Fruit fly (Drosophila melanogaster) whole organism, embryonic: ENCODE data around the gene CG32075.
A peak's percentile ranks its signal among the peaks of the same experiment; 100 is the strongest.

Experiments
- ATbp ChIP-seq: fragments of 200-800 bp; sonication (Bioruptor generic); optimal IDR thresholded peaks from 2 replicates; lab custom pipeline; 2017; ENCODE audit warnings: missing biosample characterization, mild to moderate bottlenecking, missing genetic modification characterization, missing genetic modification reagents
- BtbVII ChIP-seq: fragments of 200-800 bp; sonication (Bioruptor generic); optimal IDR thresholded peaks from 3 replicates; lab custom pipeline; 2017; ENCODE audit warnings: missing biosample characterization, mild to moderate bottlenecking, missing genetic modification characterization
- CG10267 ChIP-seq: fragments of 200-800 bp; sonication (Bioruptor generic); optimal IDR thresholded peaks from 2 replicates; lab custom pipeline; 2018; ENCODE audit warnings: missing biosample characterization, mild to moderate bottlenecking, missing genetic modification characterization, moderate library complexity
- CG10274 ChIP-seq: fragments of 200-800 bp; sonication (Bioruptor generic); optimal IDR thresholded peaks from 3 replicates; lab custom pipeline; 2017; ENCODE audit warnings: missing biosample characterization, mild to moderate bottlenecking, missing genetic modification characterization
- CG10565 ChIP-seq: fragments of 200-800 bp; sonication (Bioruptor generic); optimal IDR thresholded peaks from 3 replicates; lab custom pipeline; 2016; ENCODE audit warnings: missing biosample characterization, mild to moderate bottlenecking, missing genetic modification characterization
- CG10959 ChIP-seq: fragments of 200-800 bp; sonication (Bioruptor generic); IDR thresholded peaks from 2 replicates; pipeline ENCODE4 v1.3.6; 2022; ENCODE audit warnings: missing biosample characterization, missing genetic modification characterization
- CG11695 ChIP-seq: fragments of 200-800 bp; sonication (Bioruptor generic); IDR thresholded peaks from 3 replicates; pipeline ENCODE4 v1.3.6; 2022; ENCODE audit warnings: missing biosample characterization, missing genetic modification characterization
- CG13296 ChIP-seq: fragments of 200-800 bp; sonication (Bioruptor generic); optimal IDR thresholded peaks from 3 replicates; lab custom pipeline; 2018; ENCODE audit warnings: missing biosample characterization, mild to moderate bottlenecking, missing genetic modification characterization
- CG17186 ChIP-seq: fragments of 200-800 bp; sonication (Bioruptor generic); optimal IDR thresholded peaks from 3 replicates; lab custom pipeline; 2017; ENCODE audit warnings: missing biosample characterization, missing genetic modification reagents, missing genetic modification characterization
- CG17385 ChIP-seq: fragments of 200-800 bp; sonication (Bioruptor generic); optimal IDR thresholded peaks from 3 replicates; lab custom pipeline; 2018; ENCODE audit warnings: missing biosample characterization, mild to moderate bottlenecking, missing genetic modification characterization
- CG17829 ChIP-seq: fragments of 200-800 bp; optimal IDR thresholded peaks from 2 replicates; lab custom pipeline; 2019; ENCODE audit warnings: missing biosample characterization, mild to moderate bottlenecking, missing genetic modification characterization, moderate library complexity
- CG2875 ChIP-seq: fragments of 200-800 bp; sonication (Bioruptor generic); optimal IDR thresholded peaks from 2 replicates; lab custom pipeline; 2017; ENCODE audit warnings: missing biosample characterization, mild to moderate bottlenecking, missing genetic modification characterization, missing genetic modification reagents
- CG33213 ChIP-seq: fragments of 200-800 bp; sonication (Bioruptor generic); optimal IDR thresholded peaks from 3 replicates; lab custom pipeline; 2016; ENCODE audit warnings: missing biosample characterization, missing genetic modification characterization
- CG6765 ChIP-seq: fragments of 200-800 bp; sonication (Bioruptor generic); optimal IDR thresholded peaks from 3 replicates; lab custom pipeline; 2017; ENCODE audit warnings: missing biosample characterization, mild to moderate bottlenecking, missing genetic modification characterization
- CG7357 ChIP-seq: fragments of 200-800 bp; sonication (Bioruptor generic); IDR thresholded peaks from 3 replicates; pipeline ENCODE4 v1.3.6; 2022; ENCODE audit warnings: missing biosample characterization, missing genetic modification characterization
- CG7745 ChIP-seq: fragments of 200-800 bp; sonication (Bioruptor generic); optimal IDR thresholded peaks from 2 replicates; lab custom pipeline; 2018; ENCODE audit warnings: missing biosample characterization, mild to moderate bottlenecking, missing genetic modification characterization, moderate library complexity
- CG8089 ChIP-seq: fragments of 200-800 bp; sonication (Bioruptor generic); optimal IDR thresholded peaks from 3 replicates; lab custom pipeline; 2016; ENCODE audit warnings: missing biosample characterization, missing genetic modification characterization
- CG8359 ChIP-seq: fragments of 200-800 bp; sonication (Bioruptor generic); optimal IDR thresholded peaks from 2 replicates; lab custom pipeline; 2017; ENCODE audit warnings: missing biosample characterization, mild to moderate bottlenecking, missing genetic modification characterization, borderline replicate concordance
- CG8765 ChIP-seq: fragments of 200-800 bp; sonication (Bioruptor generic); IDR thresholded peaks from 2 replicates; pipeline ENCODE4 v1.3.6; 2022; ENCODE audit warnings: missing biosample characterization, missing genetic modification characterization
- Deaf1 ChIP-seq: fragments of 200-800 bp; optimal IDR thresholded peaks from 3 replicates; lab custom pipeline; 2019; ENCODE audit warnings: missing biosample characterization, mild to moderate bottlenecking, missing genetic modification characterization, moderate library complexity
- Ets65A ChIP-seq: fragments of 200-800 bp; sonication (Bioruptor generic); peaks from one replicate; lab custom pipeline; 2016; ENCODE audit warnings: missing biosample characterization, missing genetic modification characterization
- Fer3 ChIP-seq: fragments of 200-800 bp; sonication (Bioruptor generic); optimal IDR thresholded peaks from 2 replicates; lab custom pipeline; 2018; ENCODE audit warnings: missing biosample characterization, mild to moderate bottlenecking, missing genetic modification characterization, moderate library complexity
- Hand ChIP-seq: fragments of 200-800 bp; sonication (Bioruptor generic); optimal IDR thresholded peaks from 2 replicates; lab custom pipeline; 2017; ENCODE audit warnings: mild to moderate bottlenecking, missing biosample characterization, missing genetic modification reagents, missing genetic modification characterization
- Lim3 ChIP-seq: fragments of 200-800 bp; sonication (Bioruptor generic); IDR thresholded peaks from 2 replicates; pipeline ENCODE4 v1.3.6; 2022; ENCODE audit warnings: missing biosample characterization, missing genetic modification characterization
- Rx ChIP-seq: fragments of 200-800 bp; sonication (Bioruptor generic); IDR thresholded peaks from 2 replicates; pipeline ENCODE4 v1.3.6; 2022; ENCODE audit warnings: missing biosample characterization, missing genetic modification characterization
- Sox100B ChIP-seq: fragments of 200-800 bp; sonication (Bioruptor generic); optimal IDR thresholded peaks from 3 replicates; lab custom pipeline; 2018; ENCODE audit warnings: missing biosample characterization, mild to moderate bottlenecking, missing genetic modification characterization
- Sox102F ChIP-seq: fragments of 200-800 bp; sonication (Bioruptor generic); optimal IDR thresholded peaks from 2 replicates; lab custom pipeline; 2018; ENCODE audit warnings: missing biosample characterization, mild to moderate bottlenecking, missing genetic modification characterization, moderate library complexity
- az2 ChIP-seq: fragments of 200-800 bp; sonication (Bioruptor generic); optimal IDR thresholded peaks from 3 replicates; lab custom pipeline; 2016; ENCODE audit warnings: missing biosample characterization, missing genetic modification characterization
- chinmo ChIP-seq: fragments of 200-800 bp; sonication (Bioruptor generic); IDR thresholded peaks from 4 replicates; pipeline ENCODE4 v1.3.6; 2022; ENCODE audit warnings: missing biosample characterization, missing genetic modification characterization; ENCODE audit not compliant: partially characterized antibody
- crp ChIP-seq, 2 experiments: fragments of 200-800 bp; sonication (Bioruptor generic); optimal IDR thresholded peaks; 2 replicates in 1 of 2; 3 replicates in 1 of 2; lab custom pipeline; 2017; ENCODE audit warnings: missing biosample characterization in 2 of 2, missing genetic modification characterization in 2 of 2, mild to moderate bottlenecking in 1 of 2, moderate library complexity in 1 of 2
- cwo ChIP-seq: fragments of 200-800 bp; sonication (Bioruptor generic); optimal IDR thresholded peaks from 3 replicates; lab custom pipeline; 2017; ENCODE audit warnings: missing biosample characterization, missing genetic modification characterization, mild to moderate bottlenecking, moderate library complexity, missing genetic modification reagents
- dati ChIP-seq: fragments of 200-800 bp; sonication (Bioruptor generic); IDR thresholded peaks from 2 replicates; pipeline ENCODE4 v1.3.6; 2022; ENCODE audit warnings: missing biosample characterization, missing genetic modification characterization
- dysf ChIP-seq: fragments of 200-800 bp; sonication (Bioruptor generic); IDR thresholded peaks from 3 replicates; pipeline ENCODE4 v1.3.6; 2022; ENCODE audit warnings: missing biosample characterization, missing genetic modification characterization
- her ChIP-seq: fragments of 200-800 bp; sonication (Bioruptor generic); optimal IDR thresholded peaks from 2 replicates; lab custom pipeline; 2016; ENCODE audit warnings: missing biosample characterization, missing genetic modification characterization
- ind ChIP-seq: fragments of 200-800 bp; sonication (Bioruptor generic); optimal IDR thresholded peaks from 3 replicates; lab custom pipeline; 2016; ENCODE audit warnings: missing biosample characterization, missing genetic modification characterization
- onecut ChIP-seq: fragments of 200-800 bp; sonication (Bioruptor generic); IDR thresholded peaks from 2 replicates; pipeline ENCODE4 v1.3.6; 2022; ENCODE audit warnings: missing biosample characterization, missing genetic modification characterization
- org-1 ChIP-seq: fragments of 200-800 bp; sonication (Bioruptor generic); optimal IDR thresholded peaks from 2 replicates; lab custom pipeline; 2017; ENCODE audit warnings: missing biosample characterization, missing genetic modification characterization
- pb ChIP-seq: fragments of 200-800 bp; sonication (Bioruptor generic); optimal IDR thresholded peaks from 3 replicates; lab custom pipeline; 2016; ENCODE audit warnings: missing biosample characterization, missing genetic modification characterization
- phol ChIP-seq: fragments of 200-800 bp; sonication (Bioruptor generic); optimal IDR thresholded peaks from 3 replicates; lab custom pipeline; 2018; ENCODE audit warnings: missing biosample characterization, mild to moderate bottlenecking, missing genetic modification characterization, moderate library complexity
- prd ChIP-seq, 3 experiments: fragments of >200 bp in 2 of 3; fragments of 200-800 bp in 1 of 3; sonication (Bioruptor generic) in 1 of 3; optimal IDR thresholded peaks in 2 of 3; IDR thresholded peaks in 1 of 3; 2 replicates in 2 of 3; 3 replicates in 1 of 3; pipeline versions ENCODE4 v1.3.6 to Lab custom; 2017 to 2022; ENCODE audit warnings: missing biosample characterization in 1 of 3, missing genetic modification characterization in 1 of 3
- psq ChIP-seq: fragments of 200-800 bp; sonication (Bioruptor generic); optimal IDR thresholded peaks from 2 replicates; lab custom pipeline; 2017; ENCODE audit warnings: missing biosample characterization, missing genetic modification characterization
- ro ChIP-seq: fragments of 200-800 bp; sonication (Bioruptor generic); IDR thresholded peaks from 2 replicates; pipeline ENCODE4 v1.3.6; 2022; ENCODE audit warnings: missing biosample characterization, missing genetic modification characterization
- schlank ChIP-seq: fragments of 200-800 bp; sonication (Bioruptor generic); optimal IDR thresholded peaks from 2 replicates; lab custom pipeline; 2018; ENCODE audit warnings: missing biosample characterization, mild to moderate bottlenecking, missing genetic modification characterization
- sens ChIP-seq: fragments of 200-800 bp; sonication (Bioruptor generic); peaks from one replicate; lab custom pipeline; 2016; ENCODE audit warnings: missing biosample characterization, missing genetic modification characterization
- sim ChIP-seq: fragments of 200-800 bp; sonication (Bioruptor generic); IDR thresholded peaks from 2 replicates; pipeline ENCODE4 v1.3.6; 2022; ENCODE audit warnings: missing biosample characterization, missing genetic modification characterization
- tio ChIP-seq: fragments of 200-800 bp; sonication (Bioruptor generic); optimal IDR thresholded peaks from 2 replicates; lab custom pipeline; 2017; ENCODE audit warnings: missing biosample characterization, missing genetic modification characterization, inconsistent platforms
- trem ChIP-seq: fragments of 200-800 bp; optimal IDR thresholded peaks from 3 replicates; lab custom pipeline; 2019; ENCODE audit warnings: missing biosample characterization, mild to moderate bottlenecking, missing genetic modification characterization, moderate library complexity
- unc-4 ChIP-seq: fragments of 200-800 bp; sonication (Bioruptor generic); IDR thresholded peaks from 2 replicates; pipeline ENCODE4 v1.3.6; 2022; ENCODE audit warnings: missing biosample characterization, missing genetic modification characterization; ENCODE audit not compliant: partially characterized antibody

Gene CG32075

dm6 chr3L:11094279-11094678 lies 29.5 kb upstream of the CG32075 start:
- TF ChIP-seq sens (GFP tag; lab: Kevin White, UChicago) (peak; percentile 57), BtbVII (GFP tag; lab: Kevin White, UChicago) (no peak), Ets65A (no peak)

dm6 chr3L:11093046-11093520 lies 28.3 kb upstream of the CG32075 start, which contains the start of gene JIL-1:
TSS of gene JIL-1 (minus strand) at chr3L:11093193.
- TF ChIP-seq CG2875 (no peak), CG8765 (GFP tag; lab: Robert Waterston, UW) (no peak), CG10274 (GFP tag; lab: Kevin White, UChicago) (no peak), CG13296 (peak; percentile 47), chinmo (GFP tag; lab: Robert Waterston, UW) (peak; percentile 67; the same call in 2 of the 4 replicates), CG7745 (tag; lab: Kevin White, UChicago) (no peak), CG11695 (GFP tag; lab: Robert Waterston, UW) (0 out of 3 replicates have a peak, but pooled peaks have one; percentile 30), sim (GFP tag; lab: Robert Waterston, UW) (no peak), phol (tag; lab: Kevin White, UChicago) (peak; percentile 65), CG33213 (GFP tag; lab: Kevin White, UChicago) (peak; percentile 58), CG10267 (peak; percentile 96), Sox102F (GFP tag; lab: Kevin White, UChicago) (peak; percentile 42), Deaf1 (tag; lab: Kevin White, UChicago) (peak; percentile 6), onecut (peak; percentile 56), ATbp (GFP tag; lab: Kevin White, UChicago) (no peak), ind (GFP tag; lab: Kevin White, UChicago) (peak; percentile 64), tio (no peak), Rx (peak; percentile 52), pb (GFP tag; lab: Kevin White, UChicago) (no peak), her (GFP tag; lab: Kevin White, UChicago) (no peak), ro (no peak), unc-4 (peak; percentile 87), prd (optimal IDR thresholded peaks at IDR 0.05; lab: Kevin White, UChicago) (no peak), prd (GFP tag; IDR thresholded peaks at IDR 0.05; lab: Robert Waterston, UW) (peak; percentile 72; the same call in 2 of the 3 replicates), Sox100B (GFP tag; lab: Kevin White, UChicago) (peak; percentile 29), CG7357 (0 out of 3 replicates have a peak, but pooled peaks have one; percentile 45), Lim3 (no peak), CG17385 (GFP tag; lab: Kevin White, UChicago) (peak; percentile 44), az2 (GFP tag; lab: Kevin White, UChicago) (peak; percentile 48), CG10959 (GFP tag; lab: Robert Waterston, UW) (peak; percentile 56), psq (GFP tag; lab: Kevin White, UChicago) (peak; percentile 88), CG17186 (GFP tag; lab: Kevin White, UChicago) (no peak), CG6765 (peak; percentile 46), crp (GFP tag; optimal IDR thresholded peaks at IDR 0.05; lab: Kevin White, UChicago) (peak in 1 of 2 experiments; percentile 64), cwo (peak; percentile 17), CG8359 (GFP tag; lab: Kevin White, UChicago) (no peak), CG8089 (GFP tag; lab: Kevin White, UChicago) (no peak), org-1 (GFP tag; lab: Kevin White, UChicago) (peak; percentile 15), schlank (tag; lab: Kevin White, UChicago) (no peak), trem (tag; lab: Kevin White, UChicago) (peak; percentile 8), CG10565 (no peak), dysf (peak; percentile 75), Fer3 (tag; lab: Kevin White, UChicago) (peak; percentile 54), Hand (no peak), dati (GFP tag; lab: Robert Waterston, UW) (peak; percentile 47; the same call in 1 of the 2 replicates), CG17829 (peak; percentile 55)
